Worm (Caenorhabditis elegans) whole organism, midembryonic: Measurements from ENCODE around the gene fbxa-99.

Experiments used
- T22C8.4 ChIP-seq: fragments of 200-800 bp; sonication (Bioruptor generic); IDR thresholded peaks from 2 replicates; pipeline ENCODE4 v1.3.6; 2022; ENCODE audit warnings: missing genetic modification characterization, missing compliant biosample characterization
- cog-1 ChIP-seq: sonication (generic microtip); optimal IDR thresholded peaks from 2 replicates; lab custom pipeline; 2016; ENCODE audit warnings: missing genetic modification characterization, missing compliant biosample characterization
- flt-1 ChIP-seq: fragments of 200-800 bp; sonication (Bioruptor generic); IDR thresholded peaks from 2 replicates; pipeline ENCODE4 v1.3.6; 2022; ENCODE audit warnings: missing genetic modification characterization, missing compliant biosample characterization
- klf-2 ChIP-seq: fragments of 200-800 bp; sonication (Bioruptor generic); conservative IDR thresholded peaks from 2 replicates; pipeline ENCODE4 v1.3.6; 2022; ENCODE audit warnings: missing genetic modification reagents, missing genetic modification characterization, missing compliant biosample characterization
- ztf-29 ChIP-seq: fragments of 200-800 bp; sonication (Bioruptor generic); IDR thresholded peaks from 2 replicates; pipeline ENCODE4 v1.3.6; 2022; ENCODE audit warnings: missing genetic modification reagents, missing genetic modification characterization, missing compliant biosample characterization

DNA sequence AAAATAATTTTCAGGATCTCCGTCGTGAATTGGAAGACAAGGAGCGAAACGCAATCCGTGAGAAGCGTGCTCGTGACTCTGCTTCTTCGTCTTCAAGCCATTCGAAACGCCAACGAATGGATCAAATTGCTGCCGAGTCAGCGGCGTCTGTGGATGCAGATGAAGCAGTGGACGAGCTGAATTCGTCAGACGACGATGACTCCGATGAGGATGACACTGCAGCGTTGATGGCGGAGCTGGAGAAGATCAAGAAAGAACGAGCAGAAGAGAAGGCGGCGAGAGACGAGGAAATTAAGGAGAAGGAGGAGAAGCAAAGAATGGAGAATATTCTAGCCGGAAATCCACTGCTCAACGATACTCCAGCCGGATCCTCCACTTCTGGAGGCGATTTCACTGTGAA lies 40.9 kb upstream of the fbxa-99 start:
- TF ChIP-seq flt-1 (GFP tag; lab: Robert Waterston, UW) (no peak), T22C8.4 (no peak), ztf-29 (GFP tag; lab: Robert Waterston, UW) (no peak), klf-2 (GFP tag; lab: Robert Waterston, UW) (no peak), cog-1 (no peak)
